Fruit fly (Drosophila melanogaster) whole organism, embryonic: ENCODE results near the gene ninaC.

Source experiments
- Adf1 ChIP-seq: fragments of 200-800 bp; sonication (Bioruptor generic); IDR thresholded peaks from 2 replicates; pipeline ENCODE4 v1.3.6; 2022; ENCODE audit warnings: missing biosample characterization, missing genetic modification characterization
- Atf3 ChIP-seq: fragments of 200-800 bp; sonication (Bioruptor generic); optimal IDR thresholded peaks from 3 replicates; lab custom pipeline; 2016; ENCODE audit warnings: missing biosample characterization, missing genetic modification characterization
- B-H1 ChIP-seq: fragments of 200-800 bp; sonication (Bioruptor generic); IDR thresholded peaks from 3 replicates; pipeline ENCODE4 v1.3.6; 2022; ENCODE audit warnings: missing biosample characterization, missing genetic modification characterization
- Blimp-1 ChIP-seq: fragments of 200-800 bp; sonication (Bioruptor generic); optimal IDR thresholded peaks from 3 replicates; lab custom pipeline; 2018; ENCODE audit warnings: missing biosample characterization, missing genetic modification characterization, mild to moderate bottlenecking, moderate library complexity, missing genetic modification reagents
- CG10147 ChIP-seq: fragments of 200-800 bp; sonication (Bioruptor generic); optimal IDR thresholded peaks from 2 replicates; lab custom pipeline; 2019; ENCODE audit warnings: missing biosample characterization, mild to moderate bottlenecking, missing genetic modification characterization, moderate library complexity
- CG10366 ChIP-seq: fragments of 200-800 bp; sonication (Bioruptor generic); IDR thresholded peaks from 2 replicates; pipeline ENCODE4 v1.3.6; 2022; ENCODE audit warnings: missing biosample characterization, missing genetic modification characterization
- CG11456 ChIP-seq: fragments of 200-800 bp; sonication (Bioruptor generic); IDR thresholded peaks from 3 replicates; pipeline ENCODE4 v1.3.6; 2022; ENCODE audit warnings: missing biosample characterization, missing genetic modification characterization
- CG11504 ChIP-seq: fragments of 200-800 bp; sonication (Bioruptor generic); optimal IDR thresholded peaks from 3 replicates; lab custom pipeline; 2019; ENCODE audit warnings: missing biosample characterization, mild to moderate bottlenecking, missing genetic modification characterization, moderate library complexity
- CG11695 ChIP-seq: fragments of 200-800 bp; sonication (Bioruptor generic); IDR thresholded peaks from 3 replicates; pipeline ENCODE4 v1.3.6; 2022; ENCODE audit warnings: missing biosample characterization, missing genetic modification characterization
- CG11696 ChIP-seq: fragments of 200-800 bp; sonication (Bioruptor generic); IDR thresholded peaks from 2 replicates; pipeline ENCODE4 v1.3.6; 2022; ENCODE audit warnings: missing biosample characterization, missing genetic modification characterization
- CG11723 ChIP-seq: fragments of 200-800 bp; sonication (Bioruptor generic); optimal IDR thresholded peaks from 2 replicates; lab custom pipeline; 2017; ENCODE audit warnings: missing biosample characterization, mild to moderate bottlenecking, missing genetic modification characterization
- CG12744 ChIP-seq: fragments of 200-800 bp; sonication (Bioruptor generic); optimal IDR thresholded peaks from 2 replicates; lab custom pipeline; 2016; ENCODE audit warnings: missing biosample characterization, missing genetic modification characterization
- CG13624 ChIP-seq: fragments of 200-800 bp; sonication (Bioruptor generic); optimal IDR thresholded peaks from 2 replicates; lab custom pipeline; 2016; ENCODE audit warnings: missing biosample characterization, missing genetic modification characterization
- CG15514 ChIP-seq: fragments of 200-800 bp; sonication (Bioruptor generic); optimal IDR thresholded peaks from 3 replicates; lab custom pipeline; 2017; ENCODE audit warnings: missing biosample characterization, missing genetic modification characterization, mild to moderate bottlenecking, moderate library complexity, missing genetic modification reagents
- CG15696 ChIP-seq: fragments of 200-800 bp; sonication (Bioruptor generic); optimal IDR thresholded peaks from 2 replicates; lab custom pipeline; 2019; ENCODE audit warnings: missing biosample characterization, mild to moderate bottlenecking, missing genetic modification characterization, moderate library complexity
- CG1603 ChIP-seq: fragments of 200-800 bp; sonication (Bioruptor generic); optimal IDR thresholded peaks from 2 replicates; lab custom pipeline; 2019; ENCODE audit warnings: missing biosample characterization, mild to moderate bottlenecking, missing genetic modification characterization, moderate library complexity
- CG17612 ChIP-seq: fragments of 200-800 bp; sonication (Bioruptor generic); IDR thresholded peaks from 2 replicates; pipeline ENCODE4 v1.3.6; 2022; ENCODE audit warnings: missing biosample characterization, missing genetic modification characterization
- CG18476 ChIP-seq: fragments of 200-800 bp; sonication (Bioruptor generic); optimal IDR thresholded peaks from 2 replicates; lab custom pipeline; 2016; ENCODE audit warnings: missing biosample characterization, mild to moderate bottlenecking, missing genetic modification characterization
- CG18599 ChIP-seq: fragments of 200-800 bp; sonication (Bioruptor generic); optimal IDR thresholded peaks from 3 replicates; lab custom pipeline; 2017; ENCODE audit warnings: missing biosample characterization, missing genetic modification characterization, mild to moderate bottlenecking, moderate library complexity, missing genetic modification reagents
- CG6765 ChIP-seq: fragments of 200-800 bp; sonication (Bioruptor generic); optimal IDR thresholded peaks from 3 replicates; lab custom pipeline; 2017; ENCODE audit warnings: missing biosample characterization, mild to moderate bottlenecking, missing genetic modification characterization
- CG7556 ChIP-seq: fragments of 200-800 bp; sonication (Bioruptor generic); optimal IDR thresholded peaks from 2 replicates; lab custom pipeline; 2017; ENCODE audit warnings: missing biosample characterization, mild to moderate bottlenecking, missing genetic modification characterization
- Chrac-16 ChIP-seq: fragments of 200-800 bp; sonication (Bioruptor generic); optimal IDR thresholded peaks from 3 replicates; lab custom pipeline; 2016; ENCODE audit warnings: missing biosample characterization, missing genetic modification characterization
- Dad ChIP-seq: fragments of 200-800 bp; sonication (Bioruptor generic); optimal IDR thresholded peaks from 3 replicates; lab custom pipeline; 2016; ENCODE audit warnings: missing biosample characterization, missing genetic modification characterization
- Dp ChIP-seq: fragments of 200-800 bp; sonication (Bioruptor generic); optimal IDR thresholded peaks from 2 replicates; lab custom pipeline; 2018; ENCODE audit warnings: missing biosample characterization, mild to moderate bottlenecking, missing genetic modification characterization, moderate library complexity
- E2f1 ChIP-seq: fragments of 200-800 bp; sonication (Bioruptor generic); IDR thresholded peaks from 2 replicates; pipeline ENCODE4 v1.3.6; 2022; ENCODE audit warnings: missing biosample characterization, missing genetic modification characterization
- E2f2 ChIP-seq: fragments of 200-800 bp; sonication (Bioruptor generic); IDR thresholded peaks from 2 replicates; pipeline ENCODE4 v1.3.6; 2022; ENCODE audit warnings: missing biosample characterization, missing genetic modification characterization
- Elba2 ChIP-seq: fragments of 200-800 bp; sonication (Bioruptor generic); optimal IDR thresholded peaks from 3 replicates; lab custom pipeline; 2016; ENCODE audit warnings: missing biosample characterization, missing genetic modification characterization
- Ets97D ChIP-seq: fragments of 200-800 bp; sonication (Bioruptor generic); optimal IDR thresholded peaks from 3 replicates; lab custom pipeline; 2016; ENCODE audit warnings: missing biosample characterization, missing genetic modification characterization
- Fer3 ChIP-seq: fragments of 200-800 bp; sonication (Bioruptor generic); optimal IDR thresholded peaks from 2 replicates; lab custom pipeline; 2018; ENCODE audit warnings: missing biosample characterization, mild to moderate bottlenecking, missing genetic modification characterization, moderate library complexity
- HLH4C ChIP-seq: fragments of 200-800 bp; sonication (Bioruptor generic); IDR thresholded peaks from 3 replicates; pipeline ENCODE4 v1.3.6; 2022; ENCODE audit warnings: missing biosample characterization, missing genetic modification characterization; ENCODE audit not compliant: partially characterized antibody
- Mrtf ChIP-seq: fragments of 200-800 bp; sonication (Bioruptor generic); IDR thresholded peaks from 3 replicates; pipeline ENCODE4 v1.3.6; 2022; ENCODE audit warnings: missing biosample characterization, missing genetic modification characterization
- Myb ChIP-seq: fragments of 200-800 bp; sonication (Bioruptor generic); optimal IDR thresholded peaks from 2 replicates; lab custom pipeline; 2016; ENCODE audit warnings: missing biosample characterization, missing genetic modification characterization
- NFAT ChIP-seq: fragments of 200-800 bp; sonication (Bioruptor generic); IDR thresholded peaks from 2 replicates; pipeline ENCODE4 v1.3.6; 2022; ENCODE audit warnings: missing biosample characterization, missing genetic modification characterization
- Sry-β ChIP-seq: fragments of 200-800 bp; sonication (Bioruptor generic); optimal IDR thresholded peaks from 2 replicates; lab custom pipeline; 2018; ENCODE audit warnings: missing biosample characterization, mild to moderate bottlenecking, missing genetic modification characterization, moderate library complexity
- ato ChIP-seq: fragments of 200-800 bp; sonication (Bioruptor generic); IDR thresholded peaks from 2 replicates; pipeline ENCODE4 v1.3.6; 2022; ENCODE audit warnings: missing biosample characterization, missing genetic modification characterization; ENCODE audit not compliant: partially characterized antibody
- az2 ChIP-seq: fragments of 200-800 bp; sonication (Bioruptor generic); optimal IDR thresholded peaks from 3 replicates; lab custom pipeline; 2016; ENCODE audit warnings: missing biosample characterization, missing genetic modification characterization
- cad ChIP-seq: fragments of >200 bp; optimal IDR thresholded peaks from 2 replicates; lab custom pipeline; 2017; ENCODE audit warnings: missing biosample characterization, missing genetic modification characterization
- crol ChIP-seq: fragments of 200-800 bp; sonication (Bioruptor generic); IDR thresholded peaks from 2 replicates; pipeline ENCODE4 v1.3.6; 2022; ENCODE audit warnings: missing biosample characterization, missing genetic modification characterization
- ems ChIP-seq: fragments of 200-800 bp; sonication (Bioruptor generic); optimal IDR thresholded peaks from 3 replicates; lab custom pipeline; 2016; ENCODE audit warnings: missing biosample characterization, missing genetic modification characterization
- exex ChIP-seq: fragments of 200-800 bp; sonication (Bioruptor generic); optimal IDR thresholded peaks from 4 replicates; lab custom pipeline; 2018; ENCODE audit warnings: missing biosample characterization, mild to moderate bottlenecking, missing genetic modification characterization, moderate library complexity
- gsb-n ChIP-seq: fragments of 200-800 bp; sonication (Bioruptor generic); optimal IDR thresholded peaks from 3 replicates; lab custom pipeline; 2018; ENCODE audit warnings: missing biosample characterization, mild to moderate bottlenecking, missing genetic modification characterization
- ind ChIP-seq: fragments of 200-800 bp; sonication (Bioruptor generic); optimal IDR thresholded peaks from 3 replicates; lab custom pipeline; 2016; ENCODE audit warnings: missing biosample characterization, missing genetic modification characterization
- lilli ChIP-seq: fragments of 200-800 bp; sonication (Bioruptor generic); optimal IDR thresholded peaks from 3 replicates; lab custom pipeline; 2016; ENCODE audit warnings: missing biosample characterization, missing genetic modification characterization
- lmd ChIP-seq: fragments of 200-800 bp; sonication (Bioruptor generic); IDR thresholded peaks from 2 replicates; pipeline ENCODE4 v1.3.6; 2022; ENCODE audit warnings: missing biosample characterization, missing genetic modification characterization
- nerfin-2 ChIP-seq: fragments of 200-800 bp; sonication (Bioruptor generic); IDR thresholded peaks from 2 replicates; pipeline ENCODE4 v1.3.6; 2022; ENCODE audit warnings: missing biosample characterization, missing genetic modification characterization; ENCODE audit not compliant: partially characterized antibody
- org-1 ChIP-seq: fragments of 200-800 bp; sonication (Bioruptor generic); optimal IDR thresholded peaks from 2 replicates; lab custom pipeline; 2017; ENCODE audit warnings: missing biosample characterization, missing genetic modification characterization
- psq ChIP-seq: fragments of 200-800 bp; sonication (Bioruptor generic); optimal IDR thresholded peaks from 2 replicates; lab custom pipeline; 2017; ENCODE audit warnings: missing biosample characterization, missing genetic modification characterization
- row ChIP-seq: fragments of 200-800 bp; sonication (Bioruptor generic); IDR thresholded peaks from 3 replicates; pipeline ENCODE4 v1.3.6; 2022; ENCODE audit warnings: missing biosample characterization, missing genetic modification characterization
- scrt ChIP-seq: fragments of 200-800 bp; sonication (Bioruptor generic); optimal IDR thresholded peaks from 2 replicates; lab custom pipeline; 2018; ENCODE audit warnings: missing biosample characterization, mild to moderate bottlenecking, missing genetic modification characterization, moderate library complexity
- ssp ChIP-seq: fragments of 200-800 bp; sonication (Bioruptor generic); IDR thresholded peaks from 2 replicates; pipeline ENCODE4 v1.3.6; 2022; ENCODE audit warnings: missing biosample characterization, missing genetic modification characterization
- tup ChIP-seq: fragments of 200-800 bp; sonication (Bioruptor generic); optimal IDR thresholded peaks from 2 replicates; lab custom pipeline; 2016; ENCODE audit warnings: missing biosample characterization, mild to moderate bottlenecking, missing genetic modification characterization, moderate library complexity

ninaC gene

DNA sequence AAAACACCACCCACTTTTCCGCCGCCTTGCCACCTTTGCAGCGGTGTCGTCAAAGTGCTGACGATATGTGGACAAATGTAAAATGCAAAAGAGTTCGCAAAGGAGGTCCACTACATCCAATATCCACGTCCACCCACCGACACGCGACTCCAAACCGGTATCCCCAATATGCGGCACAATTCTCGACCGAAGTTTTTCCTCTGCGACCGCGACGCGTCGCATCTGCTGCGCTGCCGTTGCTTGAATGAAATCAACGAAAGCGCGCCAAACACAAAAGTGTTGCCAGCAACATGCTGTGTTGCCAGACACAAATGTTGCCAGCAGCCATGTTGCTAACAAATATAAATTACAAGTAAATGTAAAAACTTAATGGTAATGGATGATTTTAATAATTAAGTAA, 21.0 kb downstream of the ninaC start, which contains the start of gene CG5160 (continued):
- no peak for TF ChIP-seq Myb (GFP tag; lab: Kevin White, UChicago)
- no peak for TF ChIP-seq Dad
- TF ChIP-seq CG7556 = no peak
- no peak for TF ChIP-seq NFAT (GFP tag; lab: Robert Waterston, UW)
- TF ChIP-seq Fer3 (tag; lab: Kevin White, UChicago) = no peak
- no peak for TF ChIP-seq Elba2
- no peak for TF ChIP-seq gsb-n (tag; lab: Kevin White, UChicago)
- no peak for TF ChIP-seq Sry-β (GFP tag; lab: Kevin White, UChicago)
- no peak for TF ChIP-seq Ets97D (GFP tag; lab: Kevin White, UChicago)
- no peak for TF ChIP-seq org-1
- no peak for TF ChIP-seq row
- no peak for TF ChIP-seq CG1603 (tag; lab: Kevin White, UChicago)
- no peak for TF ChIP-seq ems (GFP tag; lab: Kevin White, UChicago)
- no peak for TF ChIP-seq tup (GFP tag; lab: Kevin White, UChicago)
- TF ChIP-seq Mrtf (GFP tag; lab: Robert Waterston, UW) = no peak
- peak; percentile 76 for TF ChIP-seq Adf1 (GFP tag; lab: Robert Waterston, UW)
- TF ChIP-seq CG11504 = peak; percentile 99
- no peak for TF ChIP-seq CG15514 (GFP tag; lab: Kevin White, UChicago)
- no peak for TF ChIP-seq Chrac-16 (GFP tag; lab: Kevin White, UChicago)
- no peak for TF ChIP-seq CG10147
- TF ChIP-seq CG13624 (GFP tag; lab: Kevin White, UChicago) = no peak
- TF ChIP-seq Blimp-1 (GFP tag; lab: Kevin White, UChicago) = no peak
- TF ChIP-seq B-H1 (GFP tag; lab: Robert Waterston, UW) = no peak
- TF ChIP-seq CG6765 = no peak
- no peak for TF ChIP-seq az2 (GFP tag; lab: Kevin White, UChicago)
- no peak for TF ChIP-seq Atf3 (GFP tag; lab: Kevin White, UChicago)
- TF ChIP-seq ato (GFP tag; lab: Robert Waterston, UW) = no peak
- TF ChIP-seq lmd = no peak
- TF ChIP-seq CG11456 (GFP tag; lab: Robert Waterston, UW) = no peak
- TF ChIP-seq exex (tag; lab: Kevin White, UChicago) = no peak
- TF ChIP-seq E2f1 (GFP tag; lab: Robert Waterston, UW) = 0 out of 2 replicates have a peak, but pooled peaks have one; percentile 7
- no peak for TF ChIP-seq ind (GFP tag; lab: Kevin White, UChicago)
- TF ChIP-seq CG18599 (GFP tag; lab: Kevin White, UChicago) = peak; percentile 2
- no peak for TF ChIP-seq CG10366 (GFP tag; lab: Robert Waterston, UW)
- TF ChIP-seq psq = no peak
- no peak for TF ChIP-seq HLH4C (GFP tag; lab: Robert Waterston, UW)
- no peak for TF ChIP-seq CG17612 (GFP tag; lab: Robert Waterston, UW)
- no peak for TF ChIP-seq cad (GFP tag; lab: Kevin White, UChicago)
- TF ChIP-seq CG18476 (GFP tag; lab: Kevin White, UChicago) = no peak
- TF ChIP-seq CG11695 = no peak
- TF ChIP-seq CG11723 (GFP tag; lab: Kevin White, UChicago) = no peak
- no peak for TF ChIP-seq lilli (GFP tag; lab: Kevin White, UChicago)
- TF ChIP-seq CG11696 (GFP tag; lab: Robert Waterston, UW) = no peak
- no peak for TF ChIP-seq scrt (GFP tag; lab: Kevin White, UChicago)
- TF ChIP-seq CG12744 = no peak
- TF ChIP-seq nerfin-2 (GFP tag; lab: Robert Waterston, UW) = no peak
- TF ChIP-seq Dp (GFP tag; lab: Kevin White, UChicago) = peak; percentile 26
- no peak for TF ChIP-seq ssp (GFP tag; lab: Robert Waterston, UW)
- TF ChIP-seq E2f2 (GFP tag; lab: Robert Waterston, UW) = peak; percentile 28; the same call in 1 of the 2 replicates
- no peak for TF ChIP-seq CG15696 (tag; lab: Kevin White, UChicago)
- no peak for TF ChIP-seq crol
